Worm (Caenorhabditis elegans): ENCODE data around the gene srh-70.

ce11 chrII:12525526-12525925 lies 6.9 kb upstream of the srh-70 start, which contains the start of gene srx-118:
- TF ChIP-seq nhr-80 (tag; optimal IDR thresholded peaks at IDR 0.05) (no peak), unc-62 (GFP tag; optimal IDR thresholded peaks at IDR 0.05) (no peak), sea-2 (GFP tag; IDR thresholded peaks at IDR 0.05) (no peak), mel-28 (tag; optimal IDR thresholded peaks at IDR 0.05; ENCODE audit: borderline replicate concordance) (no peak), lin-35 (GFP tag; optimal IDR thresholded peaks at IDR 0.05) (no peak), nfya-1 (tag; optimal IDR thresholded peaks at IDR 0.05; ENCODE audit: borderline replicate concordance, insufficient read depth) (no peak)

Measured in whole organism, young adult.